Worm (Caenorhabditis elegans): ENCODE measurements around the gene C02G6.3.

The C02G6.3 gene

ce11 chrV:5891204-5891603 lies 11.0 kb downstream of the C02G6.3 start:
- TF ChIP-seq him-1 (tag; optimal IDR thresholded peaks at IDR 0.05) (no peak), W03F9.2 (tag; optimal IDR thresholded peaks at IDR 0.05) (no peak)

ce11 chrV:5893015-5893414 lies 12.9 kb downstream of the C02G6.3 start, which contains the start of gene C04E6.7:
TSS of gene C04E6.7 (plus strand) at chrV:5893315.
- TF ChIP-seq dao-5 (tag; optimal IDR thresholded peaks at IDR 0.05) (no peak), him-1 (tag; optimal IDR thresholded peaks at IDR 0.05) (no peak), W03F9.2 (tag; optimal IDR thresholded peaks at IDR 0.05) (no peak)

DNA sequence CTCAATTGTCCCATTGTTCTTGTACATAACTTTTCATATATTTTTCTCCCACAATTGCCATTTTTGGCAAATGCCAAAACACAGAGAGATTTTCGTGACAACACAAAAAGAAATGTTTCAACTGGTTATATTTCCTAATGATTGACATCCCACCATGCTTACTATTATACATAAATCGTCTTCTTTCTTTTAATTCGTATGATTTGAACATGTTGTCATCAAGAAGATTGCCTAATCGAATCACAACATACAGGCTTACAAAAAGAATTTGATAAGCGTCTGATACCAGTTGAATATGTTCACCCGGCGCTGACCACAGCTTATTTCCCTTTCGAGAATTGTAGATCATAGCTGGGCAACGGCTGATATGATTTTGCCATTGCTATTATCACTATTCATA lies 14.9 kb downstream of the C02G6.3 start, which contains the start of gene grd-9:
TSS of gene grd-9 (plus strand) at position 301 of the 400 bp plus-strand sequence.
- TF ChIP-seq W03F9.2 (tag; optimal IDR thresholded peaks at IDR 0.05) = no peak
- no peak for TF ChIP-seq him-1 (tag; optimal IDR thresholded peaks at IDR 0.05)
- TF ChIP-seq dao-5 (tag; optimal IDR thresholded peaks at IDR 0.05) = no peak

ce11 chrV:5899940-5900339 lies 19.8 kb downstream of the C02G6.3 start, which contains the start of gene srd-16:
TSS of gene srd-16 (minus strand) at chrV:5900040.
- TF ChIP-seq him-1 (tag; optimal IDR thresholded peaks at IDR 0.05) = no peak
- TF ChIP-seq W03F9.2 (tag; optimal IDR thresholded peaks at IDR 0.05) = no peak
- TF ChIP-seq dao-5 (tag; optimal IDR thresholded peaks at IDR 0.05) = no peak

DNA sequence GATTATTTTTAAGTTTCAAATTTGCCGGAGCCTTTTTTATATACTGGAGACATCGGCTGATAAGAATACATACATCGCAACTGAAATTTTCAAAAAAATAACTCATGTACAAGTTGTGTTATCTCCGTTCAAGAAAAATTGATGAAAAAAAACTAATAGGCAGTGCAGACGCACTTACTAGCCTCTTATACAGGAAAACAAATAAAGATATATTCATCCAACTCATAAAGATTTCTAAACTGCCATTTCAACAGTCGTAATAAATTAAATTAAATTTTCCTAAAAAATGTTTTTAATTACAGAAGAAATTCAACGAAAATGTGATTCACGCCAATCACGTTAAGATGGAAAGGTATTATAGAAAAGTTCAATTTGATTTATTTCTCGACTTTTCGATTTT lies 21.7 kb downstream of the C02G6.3 start, which contains the start of gene C04E6.5:
TSS of gene C04E6.5 (plus strand) at position 301 of the 400 bp plus-strand sequence.
- TF ChIP-seq him-1 (tag; optimal IDR thresholded peaks at IDR 0.05) = no peak
- no peak for TF ChIP-seq W03F9.2 (tag; optimal IDR thresholded peaks at IDR 0.05)
- TF ChIP-seq dao-5 (tag; optimal IDR thresholded peaks at IDR 0.05) = no peak

DNA sequence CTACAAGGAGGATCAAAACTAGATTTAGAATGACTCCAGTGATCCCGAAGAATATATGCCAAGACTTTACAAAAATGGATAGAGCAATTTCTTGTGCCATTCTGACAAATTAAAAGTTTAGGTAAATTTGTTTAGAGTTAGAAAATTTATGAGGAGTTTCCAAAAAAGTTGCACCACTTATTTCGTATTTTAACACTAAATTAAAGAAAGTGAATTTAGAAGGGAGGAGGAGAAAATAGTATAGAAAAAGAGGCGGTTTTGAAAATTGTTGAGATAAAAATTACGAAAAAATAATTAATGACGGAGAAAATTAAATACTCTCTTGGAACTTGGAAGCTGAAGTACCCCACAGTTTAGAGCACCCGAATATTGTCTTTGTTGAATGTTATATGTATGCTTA lies 26.1 kb downstream of the C02G6.3 start, which contains the start of gene srd-15:
TSS of gene srd-15 (minus strand) at position 101 of the 400 bp plus-strand sequence.
- no peak for TF ChIP-seq dao-5 (tag; optimal IDR thresholded peaks at IDR 0.05)
- TF ChIP-seq him-1 (tag; optimal IDR thresholded peaks at IDR 0.05) = no peak
- TF ChIP-seq W03F9.2 (tag; optimal IDR thresholded peaks at IDR 0.05) = no peak

DNA sequence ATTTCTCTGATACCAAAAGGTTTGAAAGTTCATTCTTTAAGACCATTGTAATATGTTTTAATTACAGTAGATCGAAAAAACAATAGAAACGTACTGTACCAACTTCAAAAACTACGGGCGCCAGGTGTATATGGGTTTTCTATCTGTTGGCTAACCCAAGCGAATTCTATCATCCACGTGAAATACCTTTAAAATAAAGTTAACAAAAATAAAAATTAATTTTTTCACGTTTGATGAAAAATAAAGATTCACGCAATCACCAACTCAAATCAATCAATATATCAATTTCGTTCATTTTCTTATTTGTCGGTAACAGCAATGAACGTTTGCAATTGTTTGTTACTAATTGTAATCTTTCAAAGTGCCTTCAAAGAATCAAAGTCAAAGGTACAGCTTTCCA lies 26.9 kb downstream of the C02G6.3 start, which contains the start of gene C04E6.4:
TSS of gene C04E6.4 (plus strand) at position 301 of the 400 bp plus-strand sequence.
- TF ChIP-seq him-1 (tag; optimal IDR thresholded peaks at IDR 0.05) = no peak
- no peak for TF ChIP-seq dao-5 (tag; optimal IDR thresholded peaks at IDR 0.05)
- no peak for TF ChIP-seq W03F9.2 (tag; optimal IDR thresholded peaks at IDR 0.05)

ce11 chrV:5912426-5912825 lies 32.3 kb downstream of the C02G6.3 start, which contains the start of gene C04E6.13:
TSS of gene C04E6.13 (plus strand) at chrV:5912726.
- no peak for TF ChIP-seq him-1 (tag; optimal IDR thresholded peaks at IDR 0.05)
- no peak for TF ChIP-seq W03F9.2 (tag; optimal IDR thresholded peaks at IDR 0.05)
- no peak for TF ChIP-seq dao-5 (tag; optimal IDR thresholded peaks at IDR 0.05)

- no peak for TF ChIP-seq him-1 (tag; optimal IDR thresholded peaks at IDR 0.05)
Observed at ce11 chrV:5916862-5917261, 36.7 kb downstream of the C02G6.3 start.

DNA sequence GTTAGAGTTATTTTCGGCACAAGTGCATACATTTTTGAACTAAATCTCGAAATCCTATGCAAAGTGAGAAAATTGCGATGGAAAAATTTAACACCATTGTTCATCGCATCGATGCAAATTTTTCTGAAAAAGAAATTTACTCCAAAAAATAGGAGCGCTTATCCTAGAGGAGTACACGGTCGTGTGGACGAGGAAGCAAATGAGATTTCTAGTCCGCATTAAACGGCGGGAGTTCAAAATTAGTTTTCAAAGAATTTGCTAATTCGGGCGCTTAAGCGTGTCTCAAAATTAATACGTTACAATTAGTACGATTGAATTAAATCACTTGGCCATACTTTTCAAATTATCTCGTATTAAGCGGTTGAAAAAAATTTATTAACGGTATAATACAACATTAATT lies 37.5 kb downstream of the C02G6.3 start, which contains the start of gene lrpr-1:
TSS of gene lrpr-1 (minus strand) at position 185 of the 400 bp plus-strand sequence.
- TF ChIP-seq W03F9.2 (tag; optimal IDR thresholded peaks at IDR 0.05) (no peak), him-1 (tag; optimal IDR thresholded peaks at IDR 0.05) (peak; percentile 89)

DNA sequence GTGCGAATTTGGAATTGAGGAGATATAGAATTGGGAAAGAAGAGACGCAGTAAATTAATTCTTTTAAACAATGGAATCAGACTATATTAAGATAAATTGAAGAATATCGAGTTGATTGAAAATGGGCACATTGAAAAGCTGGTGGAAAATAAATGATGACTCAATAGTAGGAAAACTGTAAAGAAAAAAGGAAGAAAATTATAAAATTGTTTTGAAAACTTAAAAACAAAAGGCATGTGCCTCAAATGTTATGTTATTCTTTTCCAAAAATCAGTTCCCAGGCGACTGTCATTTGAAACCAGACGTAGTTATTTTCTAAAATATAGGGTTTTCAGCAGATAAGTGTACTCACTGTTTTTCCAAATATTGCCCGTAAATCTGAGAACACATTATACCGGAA lies 39.7 kb downstream of the C02G6.3 start, which contains the start of gene C04E6.12:
TSS of gene C04E6.12 (minus strand) at position 101 of the 400 bp plus-strand sequence.
- no peak for TF ChIP-seq W03F9.2 (tag; optimal IDR thresholded peaks at IDR 0.05)
- no peak for TF ChIP-seq him-1 (tag; optimal IDR thresholded peaks at IDR 0.05)
- TF ChIP-seq dao-5 (tag; optimal IDR thresholded peaks at IDR 0.05) = no peak

ce11 chrV:5921761-5922160 lies 41.6 kb downstream of the C02G6.3 start:
- TF ChIP-seq W03F9.2 (tag; optimal IDR thresholded peaks at IDR 0.05) = no peak
- TF ChIP-seq dao-5 (tag; optimal IDR thresholded peaks at IDR 0.05) = no peak
- no peak for TF ChIP-seq him-1 (tag; optimal IDR thresholded peaks at IDR 0.05)

ce11 chrV:5922236-5922635 lies 42.1 kb downstream of the C02G6.3 start, which contains the start of gene srsx-18:
TSS of gene srsx-18 (plus strand) at chrV:5922536.
- TF ChIP-seq him-1 (tag; optimal IDR thresholded peaks at IDR 0.05) (no peak), dao-5 (tag; optimal IDR thresholded peaks at IDR 0.05) (no peak), W03F9.2 (tag; optimal IDR thresholded peaks at IDR 0.05) (no peak)

DNA sequence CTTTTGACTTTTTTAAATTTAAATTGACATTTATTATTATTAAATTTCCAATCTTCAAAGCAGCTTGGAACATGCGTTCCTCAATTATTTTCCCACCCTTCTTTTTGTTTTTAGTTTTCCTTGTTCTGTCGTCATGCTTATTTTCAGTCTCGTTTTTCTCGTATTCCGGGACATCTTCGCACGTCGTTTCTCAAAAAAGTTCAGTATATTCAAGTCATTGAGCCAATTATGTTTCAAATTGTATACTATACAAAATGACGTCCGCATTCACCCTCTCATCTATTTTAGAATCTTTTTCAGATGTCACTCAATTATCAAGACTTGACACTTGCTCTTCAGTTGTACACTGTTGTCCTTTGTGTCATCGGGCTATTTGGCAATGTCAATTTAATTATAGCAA lies 47.2 kb downstream of the C02G6.3 start, which contains the start of gene srsx-17:
TSS of gene srsx-17 (plus strand) at position 301 of the 400 bp plus-strand sequence.
- TF ChIP-seq W03F9.2 (tag; optimal IDR thresholded peaks at IDR 0.05) (no peak), him-1 (tag; optimal IDR thresholded peaks at IDR 0.05) (no peak), dao-5 (tag; optimal IDR thresholded peaks at IDR 0.05) (no peak)

DNA sequence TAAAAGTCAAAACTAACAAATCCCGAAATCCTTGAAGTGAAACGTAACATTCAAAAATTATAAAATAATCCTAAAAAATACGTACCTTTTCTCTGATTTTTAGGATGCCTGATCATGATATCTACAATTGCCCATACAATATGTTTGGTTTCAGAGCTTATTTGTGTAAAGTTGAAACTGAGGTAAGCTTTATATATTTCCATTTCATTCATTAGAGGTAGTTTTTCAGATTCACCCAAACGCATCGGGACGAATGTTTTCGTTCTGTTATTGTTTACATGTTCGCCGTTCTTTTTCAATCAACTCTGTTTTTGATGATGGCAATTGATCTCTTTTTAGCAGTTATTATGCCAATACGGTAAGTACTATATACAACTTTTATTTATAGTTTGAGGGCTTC lies 47.8 kb downstream of the C02G6.3 start:
- TF ChIP-seq W03F9.2 (tag; optimal IDR thresholded peaks at IDR 0.05) = no peak
- TF ChIP-seq dao-5 (tag; optimal IDR thresholded peaks at IDR 0.05) = no peak
